Fruit fly (Drosophila melanogaster): ENCODE results near the gene Hsp60A.
A peak's percentile ranks its signal among the peaks of the same experiment; 100 is the strongest.

Hsp60A gene

dm6 chrX:11128828-11129227 lies 20.5 kb downstream of the Hsp60A start, which contains the start of gene SrpRalpha (continued):
- TF ChIP-seq Vsx1 (GFP tag; optimal IDR thresholded peaks at IDR 0.05) (no peak), sob (GFP tag; IDR thresholded peaks at IDR 0.05) (no peak), gsb-n (tag; optimal IDR thresholded peaks at IDR 0.05) (no peak), CG10274 (GFP tag; optimal IDR thresholded peaks at IDR 0.05) (no peak), CG1603 (tag; optimal IDR thresholded peaks at IDR 0.05) (no peak), Abd-B (GFP tag; optimal IDR thresholded peaks at IDR 0.05) (no peak), CG30020 (tag; optimal IDR thresholded peaks at IDR 0.05) (no peak), Dp (GFP tag; optimal IDR thresholded peaks at IDR 0.05) (peak; percentile 63), fd96Cb (tag; optimal IDR thresholded peaks at IDR 0.05) (no peak), CG15514 (GFP tag; optimal IDR thresholded peaks at IDR 0.05) (no peak), cwo (GFP tag; optimal IDR thresholded peaks at IDR 0.05) (no peak), Opbp (GFP tag; IDR thresholded peaks at IDR 0.05; ENCODE audit: partially characterized antibody) (peak; percentile 66; the same call in 2 of the 3 replicates), cg (GFP tag; optimal IDR thresholded peaks at IDR 0.05) (no peak), zfh1 (GFP tag; IDR thresholded peaks at IDR 0.05) (no peak), PHDP (tag; optimal IDR thresholded peaks at IDR 0.05) (no peak), CG30431 (GFP tag; optimal IDR thresholded peaks at IDR 0.05) (no peak), CG9609 (GFP tag; optimal IDR thresholded peaks at IDR 0.05) (no peak), gcm (GFP tag; optimal IDR thresholded peaks at IDR 0.05) (no peak), nerfin-1 (tag; optimal IDR thresholded peaks at IDR 0.05) (no peak), CG1602 (GFP tag; optimal IDR thresholded peaks at IDR 0.05) (no peak), vvl (GFP tag; IDR thresholded peaks at IDR 0.05) (peak; percentile 63; the same call in 1 of the 2 replicates), stwl (tag; optimal IDR thresholded peaks at IDR 0.05) (peak; percentile 65), sd (tag; optimal IDR thresholded peaks at IDR 0.05) (no peak), scrt (GFP tag; optimal IDR thresholded peaks at IDR 0.05) (no peak), Sry-β (GFP tag; optimal IDR thresholded peaks at IDR 0.05) (no peak), Awh (GFP tag; IDR thresholded peaks at IDR 0.05) (no peak), CG18262 (tag; optimal IDR thresholded peaks at IDR 0.05) (no peak), kah (GFP tag; optimal IDR thresholded peaks at IDR 0.05) (no peak), BEAF-32 (GFP tag; optimal IDR thresholded peaks at IDR 0.05) (peak; percentile 46), kni (GFP tag; optimal IDR thresholded peaks at IDR 0.05) (no peak), lab (GFP tag; optimal IDR thresholded peaks at IDR 0.05) (no peak), Atf6 (GFP tag; IDR thresholded peaks at IDR 0.05) (no peak), Hr78 (GFP tag; optimal IDR thresholded peaks at IDR 0.05) (no peak), dm (GFP tag; optimal IDR thresholded peaks at IDR 0.05) (peak; percentile 3), Bdp1 (GFP tag; optimal IDR thresholded peaks at IDR 0.05) (no peak), CG8478 (optimal IDR thresholded peaks at IDR 0.05) (no peak), CG17612 (GFP tag; IDR thresholded peaks at IDR 0.05) (no peak), CG8290 (GFP tag; optimal IDR thresholded peaks at IDR 0.05) (no peak), CG8290 (tag; optimal IDR thresholded peaks at IDR 0.05) (no peak), bowl (GFP tag; IDR thresholded peaks at IDR 0.05) (no peak), ap (GFP tag; IDR thresholded peaks at IDR 0.05) (no peak), bab2 (GFP tag; optimal IDR thresholded peaks at IDR 0.05) (no peak), Scr (GFP tag; IDR thresholded peaks at IDR 0.05; ENCODE audit: partially characterized antibody) (peak; percentile 42; the same call in 1 of the 2 replicates), CG12219 (GFP tag; optimal IDR thresholded peaks at IDR 0.05) (no peak), CG2202 (tag; optimal IDR thresholded peaks at IDR 0.05) (no peak), CG3847 (GFP tag; IDR thresholded peaks at IDR 0.05) (no peak), exex (tag; optimal IDR thresholded peaks at IDR 0.05) (no peak), ind (GFP tag; optimal IDR thresholded peaks at IDR 0.05) (no peak), Trl (optimal IDR thresholded peaks at IDR 0.05) (no peak), Trl (GFP tag; optimal IDR thresholded peaks at IDR 0.05) (no peak), sisA (GFP tag; IDR thresholded peaks at IDR 0.05) (no peak), gfzf (GFP tag; optimal IDR thresholded peaks at IDR 0.05) (no peak)
